Fruit fly (Drosophila melanogaster) whole organism, embryonic: ENCODE data around the gene CG3117.
A peak's percentile ranks its signal among the peaks of the same experiment; 100 is the strongest.

ENCODE experiments used
- ATbp ChIP-seq: fragments of 200-800 bp; sonication (Bioruptor generic); optimal IDR thresholded peaks from 2 replicates; lab custom pipeline; 2017; ENCODE audit warnings: missing biosample characterization, mild to moderate bottlenecking, missing genetic modification characterization, missing genetic modification reagents
- CG10366 ChIP-seq: fragments of 200-800 bp; sonication (Bioruptor generic); IDR thresholded peaks from 2 replicates; pipeline ENCODE4 v1.3.6; 2022; ENCODE audit warnings: missing biosample characterization, missing genetic modification characterization
- CG11085 ChIP-seq: fragments of 200-800 bp; sonication (Bioruptor generic); IDR thresholded peaks from 2 replicates; pipeline ENCODE4 v1.3.6; 2022; ENCODE audit warnings: missing biosample characterization, missing genetic modification characterization
- CG12236 ChIP-seq: fragments of 200-800 bp; sonication (Bioruptor generic); optimal IDR thresholded peaks from 2 replicates; lab custom pipeline; 2016; ENCODE audit warnings: missing biosample characterization, missing genetic modification characterization
- CG12744 ChIP-seq: fragments of 200-800 bp; sonication (Bioruptor generic); optimal IDR thresholded peaks from 2 replicates; lab custom pipeline; 2016; ENCODE audit warnings: missing biosample characterization, missing genetic modification characterization
- CG13424 ChIP-seq: fragments of 200-800 bp; sonication (Bioruptor generic); optimal IDR thresholded peaks from 2 replicates; lab custom pipeline; 2019; ENCODE audit warnings: missing biosample characterization, mild to moderate bottlenecking, missing genetic modification characterization, moderate library complexity
- CG1603 ChIP-seq: fragments of 200-800 bp; sonication (Bioruptor generic); optimal IDR thresholded peaks from 2 replicates; lab custom pipeline; 2019; ENCODE audit warnings: missing biosample characterization, mild to moderate bottlenecking, missing genetic modification characterization, moderate library complexity
- CG16779 ChIP-seq: fragments of 200-800 bp; sonication (Bioruptor generic); IDR thresholded peaks from 2 replicates; pipeline ENCODE4 v1.3.6; 2022; ENCODE audit warnings: missing biosample characterization, missing genetic modification characterization
- CG17359 ChIP-seq: fragments of 200-800 bp; sonication (Bioruptor generic); optimal IDR thresholded peaks from 3 replicates; lab custom pipeline; 2018; ENCODE audit warnings: missing biosample characterization, mild to moderate bottlenecking, missing genetic modification characterization, moderate library complexity
- CG17829 ChIP-seq: fragments of 200-800 bp; optimal IDR thresholded peaks from 2 replicates; lab custom pipeline; 2019; ENCODE audit warnings: missing biosample characterization, mild to moderate bottlenecking, missing genetic modification characterization, moderate library complexity
- CG18011 ChIP-seq: fragments of 200-800 bp; sonication (Bioruptor generic); optimal IDR thresholded peaks from 2 replicates; lab custom pipeline; 2017; ENCODE audit warnings: missing biosample characterization, missing genetic modification characterization, mild to moderate bottlenecking, moderate library complexity, missing genotype
- CG18476 ChIP-seq: fragments of 200-800 bp; sonication (Bioruptor generic); optimal IDR thresholded peaks from 2 replicates; lab custom pipeline; 2016; ENCODE audit warnings: missing biosample characterization, mild to moderate bottlenecking, missing genetic modification characterization
- CG2678 ChIP-seq: fragments of 200-800 bp; sonication (Bioruptor generic); optimal IDR thresholded peaks from 3 replicates; lab custom pipeline; 2019; ENCODE audit warnings: missing biosample characterization, mild to moderate bottlenecking, missing genetic modification characterization, moderate library complexity
- CG32532 ChIP-seq: fragments of 200-800 bp; sonication (Bioruptor generic); IDR thresholded peaks from 2 replicates; pipeline ENCODE4 v1.3.6; 2022; ENCODE audit warnings: missing biosample characterization, missing genetic modification characterization
- CG4328 ChIP-seq: fragments of 200-800 bp; sonication (Bioruptor generic); optimal IDR thresholded peaks from 3 replicates; lab custom pipeline; 2017; ENCODE audit warnings: missing biosample characterization, missing genetic modification reagents, missing genetic modification characterization
- CG6654 ChIP-seq: fragments of 200-800 bp; sonication (Bioruptor generic); optimal IDR thresholded peaks from 2 replicates; lab custom pipeline; 2017; ENCODE audit warnings: missing biosample characterization, mild to moderate bottlenecking, missing genetic modification characterization
- CG7987 ChIP-seq: fragments of 200-800 bp; sonication (Bioruptor generic); optimal IDR thresholded peaks from 2 replicates; lab custom pipeline; 2018; ENCODE audit warnings: missing biosample characterization, mild to moderate bottlenecking, missing genetic modification characterization, moderate library complexity
- CG8089 ChIP-seq: fragments of 200-800 bp; sonication (Bioruptor generic); optimal IDR thresholded peaks from 3 replicates; lab custom pipeline; 2016; ENCODE audit warnings: missing biosample characterization, missing genetic modification characterization
- CG9437 ChIP-seq: fragments of 200-800 bp; sonication (Bioruptor generic); optimal IDR thresholded peaks from 2 replicates; lab custom pipeline; 2018; ENCODE audit warnings: missing biosample characterization, mild to moderate bottlenecking, missing genetic modification characterization
- CG9932 ChIP-seq: fragments of 200-800 bp; sonication (Bioruptor generic); IDR thresholded peaks from 2 replicates; pipeline ENCODE4 v1.3.6; 2022; ENCODE audit warnings: missing biosample characterization, missing genetic modification characterization
- Dll ChIP-seq: fragments of 200-800 bp; sonication (Bioruptor generic); IDR thresholded peaks from 4 replicates; pipeline ENCODE4 v1.3.6; 2022; ENCODE audit warnings: missing biosample characterization, missing genetic modification characterization; ENCODE audit not compliant: partially characterized antibody
- H2.0 ChIP-seq: fragments of 200-800 bp; sonication (Bioruptor generic); IDR thresholded peaks from 2 replicates; pipeline ENCODE4 v1.3.6; 2022; ENCODE audit warnings: missing biosample characterization, missing genetic modification characterization
- Hand ChIP-seq: fragments of 200-800 bp; sonication (Bioruptor generic); optimal IDR thresholded peaks from 2 replicates; lab custom pipeline; 2017; ENCODE audit warnings: mild to moderate bottlenecking, missing biosample characterization, missing genetic modification reagents, missing genetic modification characterization
- Hr78 ChIP-seq, 2 experiments: fragments of 200-800 bp in 1 of 2; fragments of >200 bp in 1 of 2; sonication (Bioruptor generic) in 1 of 2; optimal IDR thresholded peaks; 2 replicates each; lab custom pipeline; 2017 to 2019; ENCODE audit warnings: missing biosample characterization in 2 of 2, missing genetic modification characterization in 2 of 2, mild to moderate bottlenecking in 1 of 2, moderate library complexity in 1 of 2
- MESR4 ChIP-seq: fragments of 200-800 bp; sonication (Bioruptor generic); optimal IDR thresholded peaks from 2 replicates; lab custom pipeline; 2018; ENCODE audit warnings: missing biosample characterization, mild to moderate bottlenecking, missing genetic modification characterization, moderate library complexity
- NFAT ChIP-seq: fragments of 200-800 bp; sonication (Bioruptor generic); IDR thresholded peaks from 2 replicates; pipeline ENCODE4 v1.3.6; 2022; ENCODE audit warnings: missing biosample characterization, missing genetic modification characterization
- btn ChIP-seq: fragments of 200-800 bp; sonication (Bioruptor generic); optimal IDR thresholded peaks from 2 replicates; lab custom pipeline; 2016; ENCODE audit warnings: missing biosample characterization, missing genetic modification characterization
- chif ChIP-seq, 2 experiments: fragments of 200-800 bp; sonication (Bioruptor generic); optimal IDR thresholded peaks; 3 replicates each; lab custom pipeline; 2016; ENCODE audit warnings: missing biosample characterization in 2 of 2, missing genetic modification characterization in 2 of 2
- crp ChIP-seq, 2 experiments: fragments of 200-800 bp; sonication (Bioruptor generic); optimal IDR thresholded peaks; 2 replicates in 1 of 2; 3 replicates in 1 of 2; lab custom pipeline; 2017; ENCODE audit warnings: missing biosample characterization in 2 of 2, missing genetic modification characterization in 2 of 2, mild to moderate bottlenecking in 1 of 2, moderate library complexity in 1 of 2
- cwo ChIP-seq: fragments of 200-800 bp; sonication (Bioruptor generic); optimal IDR thresholded peaks from 3 replicates; lab custom pipeline; 2017; ENCODE audit warnings: missing biosample characterization, missing genetic modification characterization, mild to moderate bottlenecking, moderate library complexity, missing genetic modification reagents
- da ChIP-seq: fragments of 200-800 bp; sonication (Bioruptor generic); optimal IDR thresholded peaks from 2 replicates; lab custom pipeline; 2016; ENCODE audit warnings: missing biosample characterization, missing genetic modification characterization
- dati ChIP-seq: fragments of 200-800 bp; sonication (Bioruptor generic); IDR thresholded peaks from 2 replicates; pipeline ENCODE4 v1.3.6; 2022; ENCODE audit warnings: missing biosample characterization, missing genetic modification characterization
- dimm ChIP-seq: fragments of 200-800 bp; sonication (Bioruptor generic); IDR thresholded peaks from 2 replicates; pipeline ENCODE4 v1.3.6; 2022; ENCODE audit warnings: missing biosample characterization, missing genetic modification characterization
- eyg ChIP-seq: fragments of 200-800 bp; sonication (Bioruptor generic); optimal IDR thresholded peaks from 3 replicates; lab custom pipeline; 2016; ENCODE audit warnings: missing biosample characterization, missing genetic modification characterization
- fd102C ChIP-seq: fragments of 200-800 bp; sonication (Bioruptor generic); optimal IDR thresholded peaks from 2 replicates; lab custom pipeline; 2018; ENCODE audit warnings: missing biosample characterization, mild to moderate bottlenecking, missing genetic modification characterization, moderate library complexity
- fd96Cb ChIP-seq: fragments of 200-800 bp; sonication (Bioruptor generic); optimal IDR thresholded peaks from 2 replicates; lab custom pipeline; 2018; ENCODE audit warnings: missing biosample characterization, mild to moderate bottlenecking, missing genetic modification characterization, moderate library complexity
- gfzf ChIP-seq: fragments of 200-800 bp; sonication (Bioruptor generic); optimal IDR thresholded peaks from 2 replicates; lab custom pipeline; 2016; ENCODE audit warnings: missing biosample characterization, mild to moderate bottlenecking, missing genetic modification characterization, moderate library complexity
- grn ChIP-seq: fragments of 200-800 bp; sonication (Bioruptor generic); optimal IDR thresholded peaks from 3 replicates; lab custom pipeline; 2017; ENCODE audit warnings: missing biosample characterization, missing genetic modification characterization
- inv ChIP-seq: fragments of 200-800 bp; sonication (Bioruptor generic); IDR thresholded peaks from 2 replicates; pipeline ENCODE4 v1.3.6; 2022; ENCODE audit warnings: missing biosample characterization, missing genetic modification characterization; ENCODE audit not compliant: partially characterized antibody
- jigr1 ChIP-seq: fragments of 200-800 bp; sonication (Bioruptor generic); IDR thresholded peaks from 3 replicates; pipeline ENCODE4 v1.3.6; 2022; ENCODE audit warnings: missing biosample characterization, missing genetic modification characterization
- lilli ChIP-seq: fragments of 200-800 bp; sonication (Bioruptor generic); optimal IDR thresholded peaks from 3 replicates; lab custom pipeline; 2016; ENCODE audit warnings: missing biosample characterization, missing genetic modification characterization
- nau ChIP-seq: fragments of 200-800 bp; sonication (Bioruptor generic); optimal IDR thresholded peaks from 3 replicates; lab custom pipeline; 2017; ENCODE audit warnings: missing biosample characterization, mild to moderate bottlenecking, missing genetic modification characterization, missing genetic modification reagents
- nerfin-2 ChIP-seq: fragments of 200-800 bp; sonication (Bioruptor generic); IDR thresholded peaks from 2 replicates; pipeline ENCODE4 v1.3.6; 2022; ENCODE audit warnings: missing biosample characterization, missing genetic modification characterization; ENCODE audit not compliant: partially characterized antibody
- oc ChIP-seq: fragments of 200-800 bp; sonication (Bioruptor generic); optimal IDR thresholded peaks from 2 replicates; lab custom pipeline; 2018; ENCODE audit warnings: missing biosample characterization, mild to moderate bottlenecking, missing genetic modification characterization, moderate library complexity
- peb ChIP-seq: fragments of 200-800 bp; sonication (Bioruptor generic); IDR thresholded peaks from 2 replicates; pipeline ENCODE4 v1.3.6; 2022; ENCODE audit warnings: missing biosample characterization, missing genetic modification characterization
- repo ChIP-seq: fragments of 200-800 bp; sonication (Bioruptor generic); optimal IDR thresholded peaks from 2 replicates; lab custom pipeline; 2016; ENCODE audit warnings: missing biosample characterization, missing genetic modification characterization
- schlank ChIP-seq: fragments of 200-800 bp; sonication (Bioruptor generic); optimal IDR thresholded peaks from 2 replicates; lab custom pipeline; 2018; ENCODE audit warnings: missing biosample characterization, mild to moderate bottlenecking, missing genetic modification characterization
- sna ChIP-seq: fragments of 200-800 bp; sonication (Bioruptor generic); IDR thresholded peaks from 2 replicates; pipeline ENCODE4 v1.3.6; 2022; ENCODE audit warnings: missing biosample characterization, missing genetic modification characterization; ENCODE audit not compliant: partially characterized antibody
- tna ChIP-seq: fragments of 200-800 bp; sonication (Bioruptor generic); IDR thresholded peaks from 2 replicates; pipeline ENCODE4 v1.3.6; 2022; ENCODE audit warnings: missing biosample characterization, missing genetic modification characterization; ENCODE audit not compliant: partially characterized antibody

Gene CG3117

dm6 chr2L:2878188-2878587 is 31.2 kb upstream of the CG3117 start, which contains the start of the genes Prx6a and Sbat (continued):
- TF ChIP-seq MESR4 (GFP tag; lab: Kevin White, UChicago): peak; percentile 4
- peak; percentile 78 for TF ChIP-seq CG17829 (tag; lab: Kevin White, UChicago)
- TF ChIP-seq CG7987 (GFP tag; lab: Kevin White, UChicago): peak; percentile 39
- no peak for TF ChIP-seq grn (GFP tag; lab: Kevin White, UChicago)
- TF ChIP-seq H2.0 (GFP tag; lab: Robert Waterston, UW): peak; percentile 43; the same call in 1 of the 2 replicates
- peak; percentile 27; the same call in 1 of the 2 replicates for TF ChIP-seq inv (GFP tag; lab: Robert Waterston, UW)
- TF ChIP-seq Hr78 (GFP tag; optimal IDR thresholded peaks at IDR 0.05; lab: Kevin White, UChicago): no peak
- TF ChIP-seq jigr1 (GFP tag; lab: Robert Waterston, UW): no peak
- no peak for TF ChIP-seq CG16779 (GFP tag; lab: Robert Waterston, UW)
- TF ChIP-seq CG13424 (tag; lab: Kevin White, UChicago): peak; percentile 88
- peak; percentile 4 for TF ChIP-seq nau (GFP tag; lab: Kevin White, UChicago)
- TF ChIP-seq crp (GFP tag; optimal IDR thresholded peaks at IDR 0.05; lab: Kevin White, UChicago): peak; percentile 93 to 98
- peak; percentile 72 for TF ChIP-seq CG32532 (GFP tag; lab: Robert Waterston, UW)
- peak; percentile 20 for TF ChIP-seq fd102C (GFP tag; lab: Kevin White, UChicago)
- TF ChIP-seq CG11085 (GFP tag; lab: Robert Waterston, UW): peak; percentile 59
- peak; percentile 81 for TF ChIP-seq CG2678 (tag; lab: Kevin White, UChicago)
- TF ChIP-seq CG12236 (GFP tag; lab: Kevin White, UChicago): peak; percentile 18
- no peak for TF ChIP-seq sna (GFP tag; lab: Robert Waterston, UW)
- TF ChIP-seq dimm (GFP tag; lab: Robert Waterston, UW): no peak
- no peak for TF ChIP-seq btn (GFP tag; lab: Kevin White, UChicago)
- peak; percentile 50; the same call in 2 of the 4 replicates for TF ChIP-seq Dll (GFP tag; lab: Robert Waterston, UW)
- TF ChIP-seq lilli (GFP tag; lab: Kevin White, UChicago): peak; percentile 98
- TF ChIP-seq eyg (GFP tag; lab: Kevin White, UChicago): no peak
- TF ChIP-seq CG9437: no peak
- no peak for TF ChIP-seq CG6654 (GFP tag; lab: Kevin White, UChicago)
- peak; percentile 83 for TF ChIP-seq CG9932 (GFP tag; lab: Robert Waterston, UW)
- TF ChIP-seq NFAT: peak; percentile 59; the same call in 1 of the 2 replicates
- TF ChIP-seq fd96Cb (tag; lab: Kevin White, UChicago): peak; percentile 60
- no peak for TF ChIP-seq dati (GFP tag; lab: Robert Waterston, UW)
- peak; percentile 30 for TF ChIP-seq cwo (GFP tag; lab: Kevin White, UChicago)
- peak; percentile 68 for TF ChIP-seq CG1603 (tag; lab: Kevin White, UChicago)
- no peak for TF ChIP-seq Hand (GFP tag; lab: Kevin White, UChicago)
- TF ChIP-seq peb: no peak
- peak; percentile 62 for TF ChIP-seq CG4328 (GFP tag; lab: Kevin White, UChicago)
- TF ChIP-seq CG10366 (GFP tag; lab: Robert Waterston, UW): peak; percentile 55; the same call in 1 of the 2 replicates
- TF ChIP-seq nerfin-2 (GFP tag; lab: Robert Waterston, UW): no peak
- TF ChIP-seq ATbp: peak; percentile 4
- TF ChIP-seq gfzf (GFP tag; lab: Kevin White, UChicago): peak; percentile 11
- TF ChIP-seq da (GFP tag; lab: Kevin White, UChicago): peak; percentile 53
- TF ChIP-seq CG8089 (GFP tag; lab: Kevin White, UChicago): peak; percentile 45
- peak; percentile 34 for TF ChIP-seq oc (tag; lab: Kevin White, UChicago)
- TF ChIP-seq CG17359 (tag; lab: Kevin White, UChicago): peak; percentile 72
- no peak for TF ChIP-seq tna
- TF ChIP-seq chif (GFP tag; optimal IDR thresholded peaks at IDR 0.05; lab: Kevin White, UChicago): peak; percentile 35 to 60
- TF ChIP-seq schlank (tag; lab: Kevin White, UChicago): peak; percentile 65
- peak; percentile 57 for TF ChIP-seq CG12744 (GFP tag; lab: Kevin White, UChicago)
- TF ChIP-seq repo: peak; percentile 27
- peak; percentile 23 for TF ChIP-seq CG18011 (GFP tag; lab: Kevin White, UChicago)
- TF ChIP-seq CG18476 (GFP tag; lab: Kevin White, UChicago): no peak
